Worm (Caenorhabditis elegans) whole organism, mixed stage, embryonic: Measurements from ENCODE around the gene ZC190.6.
A peak's percentile ranks its signal among the peaks of the same experiment; 100 is the strongest.

Experiments
- M03D4.4 ChIP-seq: sonication (generic microtip); optimal IDR thresholded peaks from 2 replicates; lab custom pipeline; 2017; ENCODE audit warnings: mild to moderate bottlenecking, missing genetic modification characterization, missing compliant biosample characterization
- bed-3 ChIP-seq: fragments of 200-800 bp; sonication (Bioruptor generic); optimal IDR thresholded peaks from 3 replicates; lab custom pipeline; 2018; ENCODE audit warnings: mild to moderate bottlenecking, missing genetic modification characterization, moderate library complexity, missing compliant biosample characterization
- blmp-1 ChIP-seq: fragments of 150-350 bp; optimal IDR thresholded peaks from 2 replicates; lab custom pipeline; 2014; ENCODE audit warnings: missing biosample characterization, missing genetic modification characterization
- ceh-39 ChIP-seq: fragments of 150-350 bp; optimal IDR thresholded peaks from 2 replicates; lab custom pipeline; 2014; ENCODE audit warnings: missing biosample characterization, missing genetic modification characterization
- ceh-43 ChIP-seq: fragments of 200-800 bp; sonication (Bioruptor generic); optimal IDR thresholded peaks from 2 replicates; lab custom pipeline; 2018; ENCODE audit warnings: mild to moderate bottlenecking, missing genetic modification characterization, moderate library complexity, missing compliant biosample characterization
- ceh-83 ChIP-seq: fragments of 200-800 bp; sonication (Bioruptor generic); optimal IDR thresholded peaks from 2 replicates; lab custom pipeline; 2018; ENCODE audit warnings: mild to moderate bottlenecking, missing genetic modification characterization, missing compliant biosample characterization
- ces-1 ChIP-seq: fragments of 150-350 bp; optimal IDR thresholded peaks from 2 replicates; lab custom pipeline; 2014; ENCODE audit warnings: missing biosample characterization, missing genetic modification reagents, missing genetic modification characterization
- cnd-1 ChIP-seq: fragments of 200-800 bp; sonication (Bioruptor generic); optimal IDR thresholded peaks from 2 replicates; lab custom pipeline; 2018; ENCODE audit warnings: mild to moderate bottlenecking, missing genetic modification characterization, missing compliant biosample characterization
- drap-1 ChIP-seq: fragments of 200-800 bp; sonication (Bioruptor generic); optimal IDR thresholded peaks from 3 replicates; lab custom pipeline; 2018; ENCODE audit warnings: mild to moderate bottlenecking, missing genetic modification characterization, missing compliant biosample characterization
- elt-1 ChIP-seq: sonication (generic microtip); optimal IDR thresholded peaks from 2 replicates; lab custom pipeline; 2017; ENCODE audit warnings: missing genetic modification characterization, mild to moderate bottlenecking, missing compliant biosample characterization, antibody characterized with exemption, moderate library complexity, borderline replicate concordance; ENCODE audit not compliant: insufficient read depth
- flh-1 ChIP-seq: fragments of 200-800 bp; sonication (Bioruptor generic); optimal IDR thresholded peaks from 2 replicates; lab custom pipeline; 2018; ENCODE audit warnings: mild to moderate bottlenecking, missing genetic modification characterization, moderate library complexity, missing compliant biosample characterization
- ham-2 ChIP-seq: fragments of 200-800 bp; sonication (Bioruptor generic); optimal IDR thresholded peaks from 2 replicates; lab custom pipeline; 2018; ENCODE audit warnings: mild to moderate bottlenecking, missing genetic modification characterization, missing compliant biosample characterization
- hlh-1 ChIP-seq: fragments of 150-350 bp; optimal IDR thresholded peaks from 2 replicates; lab custom pipeline; 2014; ENCODE audit warnings: missing biosample characterization, missing genetic modification reagents, missing genetic modification characterization
- lin-13 ChIP-seq: fragments of 150-350 bp; optimal IDR thresholded peaks from 2 replicates; lab custom pipeline; 2014; ENCODE audit warnings: missing biosample characterization, missing genetic modification characterization
- lsy-2 ChIP-seq: fragments of 150-350 bp; optimal IDR thresholded peaks from 2 replicates; lab custom pipeline; 2014; ENCODE audit warnings: missing biosample characterization, missing genetic modification characterization
- mab-5 ChIP-seq: fragments of 150-350 bp; optimal IDR thresholded peaks from 2 replicates; lab custom pipeline; 2014; ENCODE audit warnings: missing biosample characterization, missing genetic modification characterization
- mep-1 ChIP-seq: fragments of 150-350 bp; optimal IDR thresholded peaks from 2 replicates; lab custom pipeline; 2017; ENCODE audit warnings: missing biosample characterization, missing genetic modification reagents, missing genetic modification characterization, inconsistent platforms
- nhr-2 ChIP-seq: fragments of 150-350 bp; optimal IDR thresholded peaks from 2 replicates; lab custom pipeline; 2014; ENCODE audit warnings: missing biosample characterization, missing genetic modification characterization
- nhr-237 ChIP-seq: fragments of 150-350 bp; optimal IDR thresholded peaks from 2 replicates; lab custom pipeline; 2014; ENCODE audit warnings: missing biosample characterization, missing genetic modification characterization
- nhr-28 ChIP-seq: fragments of 150-350 bp; optimal IDR thresholded peaks from 2 replicates; lab custom pipeline; 2014; ENCODE audit warnings: missing biosample characterization, missing genetic modification characterization
- nhr-76 ChIP-seq: sonication (generic microtip); optimal IDR thresholded peaks from 2 replicates; lab custom pipeline; 2017; ENCODE audit warnings: missing biosample characterization, missing genetic modification characterization
- pha-4 ChIP-seq: fragments of 150-350 bp; optimal IDR thresholded peaks from 2 replicates; lab custom pipeline; 2018; ENCODE audit warnings: missing biosample characterization, missing genetic modification reagents, missing genetic modification characterization
- sem-2 ChIP-seq: fragments of 200-800 bp; sonication (Bioruptor generic); optimal IDR thresholded peaks from 2 replicates; lab custom pipeline; 2018; ENCODE audit warnings: mild to moderate bottlenecking, missing genetic modification characterization, missing compliant biosample characterization
- snpc-4 ChIP-seq: fragments of 150-350 bp; optimal IDR thresholded peaks from 2 replicates; lab custom pipeline; 2014; ENCODE audit warnings: missing biosample characterization, missing genetic modification characterization
- sptf-1 ChIP-seq: sonication (generic microtip); optimal IDR thresholded peaks from 2 replicates; lab custom pipeline; 2017; ENCODE audit warnings: mild to moderate bottlenecking, missing genetic modification characterization, moderate library complexity, missing compliant biosample characterization
- tbx-8 ChIP-seq: fragments of 200-800 bp; sonication (Bioruptor generic); optimal IDR thresholded peaks from 2 replicates; lab custom pipeline; 2018; ENCODE audit warnings: mild to moderate bottlenecking, missing genetic modification characterization, moderate library complexity, missing compliant biosample characterization
- unc-120 ChIP-seq: sonication (generic microtip); optimal IDR thresholded peaks from 2 replicates; lab custom pipeline; 2017; ENCODE audit warnings: missing genetic modification characterization, missing compliant biosample characterization; ENCODE audit not compliant: poor library complexity, severe bottlenecking
- unc-39 ChIP-seq: fragments of 150-350 bp; optimal IDR thresholded peaks from 2 replicates; lab custom pipeline; 2014; ENCODE audit warnings: missing biosample characterization, missing genetic modification characterization
- unc-62 ChIP-seq: fragments of 150-350 bp; optimal IDR thresholded peaks from 2 replicates; lab custom pipeline; 2014; ENCODE audit warnings: missing biosample characterization, missing genetic modification reagents, missing genetic modification characterization
- zip-8 ChIP-seq: fragments of 150-350 bp; optimal IDR thresholded peaks from 2 replicates; lab custom pipeline; 2014; ENCODE audit warnings: missing biosample characterization, missing genetic modification characterization
- ztf-11 ChIP-seq: fragments of 150-350 bp; optimal IDR thresholded peaks from 2 replicates; lab custom pipeline; 2014; ENCODE audit warnings: missing biosample characterization, missing genetic modification characterization

Gene ZC190.6

ce11 chrV:8661241-8661954, 15.7 kb downstream of the ZC190.6 start:
- no peak for TF ChIP-seq drap-1 (GFP tag; lab: Kevin White, UChicago)
- no peak for TF ChIP-seq flh-1 (GFP tag; lab: Kevin White, UChicago)
- TF ChIP-seq mep-1 (tag; lab: Kevin White, UChicago): no peak
- TF ChIP-seq elt-1: peak; percentile 60
- TF ChIP-seq ztf-11 (tag; lab: Kevin White, UChicago): no peak

- TF ChIP-seq ces-1 (GFP tag; lab: Kevin White, UChicago) (no peak), snpc-4 (tag; lab: Kevin White, UChicago) (no peak), lsy-2 (tag; lab: Kevin White, UChicago) (no peak), nhr-76 (tag; lab: Kevin White, UChicago) (no peak), elt-1 (peak; percentile 96), sptf-1 (tag; lab: Kevin White, UChicago) (no peak), pha-4 (tag; lab: Kevin White, UChicago) (no peak), nhr-28 (tag; lab: Kevin White, UChicago) (no peak), blmp-1 (tag; lab: Kevin White, UChicago) (no peak), unc-39 (no peak), unc-62 (GFP tag; lab: Kevin White, UChicago) (peak; percentile 32), mab-5 (tag; lab: Kevin White, UChicago) (no peak), nhr-237 (tag; lab: Kevin White, UChicago) (no peak), hlh-1 (tag; lab: Kevin White, UChicago) (no peak), ham-2 (peak; percentile 59), ceh-39 (tag; lab: Kevin White, UChicago) (no peak), tbx-8 (GFP tag; lab: Kevin White, UChicago) (no peak), mep-1 (tag; lab: Kevin White, UChicago) (no peak), lin-13 (tag; lab: Kevin White, UChicago) (no peak)
These were observed 16.6 kb downstream of the ZC190.6 start for ce11 chrV:8660475-8660874.

- no peak for TF ChIP-seq cnd-1
- TF ChIP-seq ceh-39 (tag; lab: Kevin White, UChicago): no peak
- TF ChIP-seq flh-1 (GFP tag; lab: Kevin White, UChicago): no peak
- no peak for TF ChIP-seq bed-3
- no peak for TF ChIP-seq ceh-43 (GFP tag; lab: Kevin White, UChicago)
- peak; percentile 70 for TF ChIP-seq unc-62 (GFP tag; lab: Kevin White, UChicago)
- no peak for TF ChIP-seq ceh-83 (GFP tag; lab: Kevin White, UChicago)
- TF ChIP-seq sem-2 (GFP tag; lab: Kevin White, UChicago): no peak
- peak; percentile 96 for TF ChIP-seq hlh-1 (tag; lab: Kevin White, UChicago)
- no peak for TF ChIP-seq mep-1 (tag; lab: Kevin White, UChicago)
- no peak for TF ChIP-seq zip-8 (tag; lab: Kevin White, UChicago)
- no peak for TF ChIP-seq elt-1
- no peak for TF ChIP-seq nhr-76 (tag; lab: Kevin White, UChicago)
- TF ChIP-seq unc-120 (tag; lab: Kevin White, UChicago): peak; percentile 55
- TF ChIP-seq mab-5 (tag; lab: Kevin White, UChicago): no peak
- no peak for TF ChIP-seq ces-1 (GFP tag; lab: Kevin White, UChicago)
- TF ChIP-seq sptf-1 (tag; lab: Kevin White, UChicago): no peak
- no peak for TF ChIP-seq ham-2
These were observed 18.3 kb downstream of the ZC190.6 start for ce11 chrV:8658577-8659362.

ce11 chrV:8657911-8658310, 19.2 kb downstream of the ZC190.6 start:
- TF ChIP-seq mep-1 (tag; lab: Kevin White, UChicago) (no peak), nhr-2 (tag; lab: Kevin White, UChicago) (no peak), M03D4.4 (tag; lab: Kevin White, UChicago) (no peak), snpc-4 (tag; lab: Kevin White, UChicago) (no peak), nhr-28 (tag; lab: Kevin White, UChicago) (no peak), nhr-76 (tag; lab: Kevin White, UChicago) (no peak), flh-1 (GFP tag; lab: Kevin White, UChicago) (no peak)
